Fruit fly (Drosophila melanogaster): Measurements from ENCODE around the gene Or2a.

DNA sequence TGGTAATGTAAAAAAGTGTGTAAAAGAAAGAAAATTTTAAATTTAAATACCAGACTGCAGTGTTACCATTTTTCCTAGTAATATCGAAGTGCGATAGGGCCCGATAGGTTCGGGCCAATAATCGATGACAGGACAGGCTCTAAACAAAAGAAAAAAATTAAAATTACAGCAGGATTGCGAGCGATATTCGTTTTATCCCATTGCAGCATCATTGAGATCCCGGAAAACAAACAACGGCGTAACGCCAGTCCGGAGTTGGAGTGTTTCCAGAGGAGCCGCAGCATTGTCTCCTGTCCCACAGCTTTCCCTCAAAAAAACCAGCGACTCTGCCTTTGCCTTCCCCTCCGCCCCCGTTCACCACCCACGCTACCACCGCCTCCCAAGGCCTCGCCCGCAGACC lies 20.9 kb upstream of the Or2a start, which contains the start of gene pcx:
- no peak for TF ChIP-seq CG8119 (GFP tag; IDR thresholded peaks at IDR 0.05)
- TF ChIP-seq CG6808 (GFP tag; optimal IDR thresholded peaks at IDR 0.05): no peak
- TF ChIP-seq CG4318 (GFP tag; optimal IDR thresholded peaks at IDR 0.05): no peak
- TF ChIP-seq CG9139 (GFP tag; optimal IDR thresholded peaks at IDR 0.05): no peak
- TF ChIP-seq acj6 (GFP tag; optimal IDR thresholded peaks at IDR 0.05): no peak
- TF ChIP-seq Eip93F (GFP tag; optimal IDR thresholded peaks at IDR 0.05): no peak
- TF ChIP-seq CG3032 (tag; optimal IDR thresholded peaks at IDR 0.05): no peak
- no peak for TF ChIP-seq Eip75B (GFP tag; optimal IDR thresholded peaks at IDR 0.05)
- TF ChIP-seq CG16779 (tag; optimal IDR thresholded peaks at IDR 0.05): no peak

Data from whole organism, prepupa.